Fruit fly (Drosophila melanogaster): ENCODE data around the gene Mat89Ba.

Gene Mat89Ba

dm6 chr3R:16220050-16220670, 52.1 kb downstream of the Mat89Ba start (continued):
- TF ChIP-seq CG11294 (GFP tag; IDR thresholded peaks at IDR 0.05) (no peak), CG10669 (GFP tag; optimal IDR thresholded peaks at IDR 0.05) (no peak), CG8319 (GFP tag; optimal IDR thresholded peaks at IDR 0.05) (no peak), CG9139 (GFP tag; optimal IDR thresholded peaks at IDR 0.05) (no peak), CG6808 (GFP tag; optimal IDR thresholded peaks at IDR 0.05) (no peak), Eip93F (GFP tag; optimal IDR thresholded peaks at IDR 0.05) (no peak), CG15336 (GFP tag; IDR thresholded peaks at IDR 0.05) (peak; percentile 8; the same call in 1 of the 2 replicates)
